Fruit fly (Drosophila melanogaster) whole organism, wandering third instar larva: Measurements from ENCODE around the gene CG9674.

Experiments used
- Abd-B ChIP-seq: fragments of >200 bp; optimal IDR thresholded peaks from 2 replicates; lab custom pipeline; 2017; ENCODE audit warnings: missing biosample characterization, missing genetic modification characterization
- CG32264 ChIP-seq: fragments of 200-800 bp; sonication (Bioruptor generic); optimal IDR thresholded peaks from 2 replicates; lab custom pipeline; 2016; ENCODE audit warnings: missing biosample characterization, missing genetic modification characterization
- CG9705 ChIP-seq: fragments of 200-800 bp; sonication (Bioruptor generic); optimal IDR thresholded peaks from 2 replicates; lab custom pipeline; 2018; ENCODE audit warnings: missing biosample characterization, mild to moderate bottlenecking, missing genetic modification characterization
- CrebA ChIP-seq: fragments of 200-800 bp; sonication (Bioruptor generic); optimal IDR thresholded peaks from 2 replicates; lab custom pipeline; 2016; ENCODE audit warnings: missing biosample characterization, mild to moderate bottlenecking, missing genetic modification characterization, borderline replicate concordance
- Dif ChIP-seq: fragments of 200-275, 200-300 bp; sonication (Bioruptor generic); optimal IDR thresholded peaks from 2 replicates; lab custom pipeline; 2018; ENCODE audit warnings: missing biosample characterization, missing genetic modification characterization; ENCODE audit not compliant: partially characterized antibody
- GATAd ChIP-seq: sonication (Bioruptor generic); optimal IDR thresholded peaks from 2 replicates; lab custom pipeline; 2016; ENCODE audit warnings: missing biosample characterization, missing genetic modification characterization
- HLH106 ChIP-seq: fragments of 200-800 bp; optimal IDR thresholded peaks from 3 replicates; lab custom pipeline; 2019; ENCODE audit warnings: missing biosample characterization, mild to moderate bottlenecking, missing genetic modification characterization, moderate library complexity
- Hnf4 ChIP-seq: fragments of 200-800 bp; sonication (Bioruptor generic); optimal IDR thresholded peaks from 2 replicates; lab custom pipeline; 2016; ENCODE audit warnings: missing biosample characterization, mild to moderate bottlenecking, missing genetic modification characterization
- Hr83 ChIP-seq: fragments of 200-300 bp; sonication (Bioruptor generic); optimal IDR thresholded peaks from 2 replicates; lab custom pipeline; 2016; ENCODE audit warnings: missing biosample characterization, mild to moderate bottlenecking, missing genetic modification characterization, moderate library complexity; ENCODE audit not compliant: poor library complexity, severe bottlenecking
- Jra ChIP-seq: sonication (Bioruptor generic); optimal IDR thresholded peaks from 2 replicates; lab custom pipeline; 2016; ENCODE audit warnings: missing biosample characterization, missing genetic modification characterization
- Mio ChIP-seq: sonication (Bioruptor generic); optimal IDR thresholded peaks from 2 replicates; lab custom pipeline; 2016; ENCODE audit warnings: missing biosample characterization, missing genetic modification characterization
- Myc ChIP-seq: fragments of >200 bp; optimal IDR thresholded peaks from 2 replicates; lab custom pipeline; 2017
- N ChIP-seq: fragments of >200 bp; optimal IDR thresholded peaks from 2 replicates; lab custom pipeline; 2018; ENCODE audit warnings: missing biosample characterization, missing external identifiers, missing genetic modification characterization
- OdsH ChIP-seq: fragments of 200-800 bp; sonication (Bioruptor generic); optimal IDR thresholded peaks from 2 replicates; lab custom pipeline; 2016; ENCODE audit warnings: missing biosample characterization, mild to moderate bottlenecking, missing genetic modification characterization
- Rel ChIP-seq, 2 experiments: fragments of 200-800 bp; sonication (Bioruptor generic) in 1 of 2; optimal IDR thresholded peaks; 2 replicates in 1 of 2; 3 replicates in 1 of 2; lab custom pipeline; 2016 to 2019; ENCODE audit warnings: mild to moderate bottlenecking in 2 of 2, missing biosample characterization in 2 of 2, missing genetic modification characterization in 2 of 2, moderate library complexity in 1 of 2
- Sp1 ChIP-seq: fragments of 200-800 bp; sonication (Bioruptor generic); optimal IDR thresholded peaks from 3 replicates; lab custom pipeline; 2019; ENCODE audit warnings: missing biosample characterization, mild to moderate bottlenecking, missing genetic modification characterization, moderate library complexity
- Vsx2 ChIP-seq: fragments of 200-300, 225-300 bp; sonication (Bioruptor generic); optimal IDR thresholded peaks from 2 replicates; lab custom pipeline; 2018; ENCODE audit warnings: missing biosample characterization, missing genetic modification characterization; ENCODE audit not compliant: partially characterized antibody
- br ChIP-seq: fragments of 200-800 bp; sonication (Bioruptor generic); optimal IDR thresholded peaks from 2 replicates; lab custom pipeline; 2016; ENCODE audit warnings: missing biosample characterization, missing genetic modification characterization
- brk ChIP-seq: fragments of 200-800 bp; sonication (Bioruptor generic); optimal IDR thresholded peaks from 2 replicates; lab custom pipeline; 2016; ENCODE audit warnings: missing biosample characterization, mild to moderate bottlenecking, missing genetic modification characterization
- dl ChIP-seq, 2 experiments: fragments of 175-275, 200-275 bp in 1 of 2; fragments of 200-275 bp in 1 of 2; sonication (Bioruptor generic); optimal IDR thresholded peaks; lab custom pipeline; 2018; ENCODE audit warnings: mild to moderate bottlenecking in 2 of 2, missing biosample characterization in 2 of 2, missing genetic modification characterization in 2 of 2, moderate library complexity in 2 of 2; ENCODE audit not compliant: partially characterized antibody in 2 of 2, insufficient read depth in 1 of 2
- dmrt93B ChIP-seq: fragments of 200-800 bp; sonication (Bioruptor generic); optimal IDR thresholded peaks from 2 replicates; lab custom pipeline; 2018; ENCODE audit warnings: missing biosample characterization, mild to moderate bottlenecking, missing genetic modification characterization
- dsf ChIP-seq: sonication (Bioruptor generic); optimal IDR thresholded peaks from 2 replicates; lab custom pipeline; 2016; ENCODE audit warnings: missing biosample characterization, missing genetic modification characterization, borderline replicate concordance
- ey ChIP-seq: fragments of 200-800 bp; sonication (Bioruptor generic); optimal IDR thresholded peaks from 2 replicates; lab custom pipeline; 2016; ENCODE audit warnings: missing biosample characterization, missing genetic modification characterization
- foxo ChIP-seq, 2 experiments: fragments of 200-800 bp; sonication (Bioruptor generic); optimal IDR thresholded peaks; 2 replicates in 1 of 2; 3 replicates in 1 of 2; lab custom pipeline; 2016 to 2017; ENCODE audit warnings: missing biosample characterization in 2 of 2, missing genetic modification characterization in 2 of 2
- fru ChIP-seq: fragments of 200-800 bp; sonication (Bioruptor generic); optimal IDR thresholded peaks from 3 replicates; lab custom pipeline; 2016; ENCODE audit warnings: missing biosample characterization, mild to moderate bottlenecking, missing genetic modification characterization
- h ChIP-seq: fragments of 200-800 bp; sonication (Bioruptor generic); optimal IDR thresholded peaks from 3 replicates; lab custom pipeline; 2016; ENCODE audit warnings: missing biosample characterization, mild to moderate bottlenecking, missing genetic modification characterization
- jim ChIP-seq: fragments of 175-275, 200-325 bp; sonication (Bioruptor generic); optimal IDR thresholded peaks from 2 replicates; lab custom pipeline; 2016; ENCODE audit warnings: missing biosample characterization, mild to moderate bottlenecking, missing genetic modification characterization
- lola ChIP-seq: fragments of >200 bp; optimal IDR thresholded peaks from 2 replicates; lab custom pipeline; 2017; ENCODE audit warnings: missing biosample characterization, missing genetic modification characterization
- pan ChIP-seq: fragments of >200 bp; optimal IDR thresholded peaks from 2 replicates; lab custom pipeline; 2017
- psq ChIP-seq: fragments of 200-800 bp; sonication (Bioruptor generic); optimal IDR thresholded peaks from 3 replicates; lab custom pipeline; 2017; ENCODE audit warnings: missing biosample characterization, mild to moderate bottlenecking, missing genetic modification characterization, moderate library complexity
- rgr ChIP-seq: fragments of 200-800 bp; sonication (Bioruptor generic); optimal IDR thresholded peaks from 3 replicates; lab custom pipeline; 2016; ENCODE audit warnings: missing biosample characterization, mild to moderate bottlenecking, missing genetic modification characterization
- sage ChIP-seq: fragments of 200-800 bp; sonication (Bioruptor generic); optimal IDR thresholded peaks from 2 replicates; lab custom pipeline; 2016; ENCODE audit warnings: missing biosample characterization, mild to moderate bottlenecking, missing genetic modification characterization
- sv ChIP-seq: fragments of 200-800 bp; sonication (Bioruptor generic); optimal IDR thresholded peaks from 3 replicates; lab custom pipeline; 2016; ENCODE audit warnings: missing biosample characterization, missing genetic modification characterization
- tai ChIP-seq: sonication (Bioruptor generic); optimal IDR thresholded peaks from 2 replicates; lab custom pipeline; 2016; ENCODE audit warnings: missing biosample characterization, missing genetic modification characterization
- usp ChIP-seq: fragments of >200 bp; optimal IDR thresholded peaks from 2 replicates; lab custom pipeline; 2017; ENCODE audit warnings: missing biosample characterization, missing genetic modification characterization
- woc ChIP-seq: sonication (Bioruptor generic); optimal IDR thresholded peaks from 2 replicates; lab custom pipeline; 2016; ENCODE audit warnings: missing biosample characterization, mild to moderate bottlenecking, missing genetic modification characterization

CG9674 gene

dm6 chr3L:16844920-16845573 is 37.5 kb upstream of the CG9674 start, which contains the start of the genes kud and Zcchc7:
Gene kud, minus strand, starts transcription at chr3L:16844991.
Gene Zcchc7, plus strand, starts transcription at chr3L:16845386.
- TF ChIP-seq lola (no peak), tai (GFP tag; lab: Kevin White, UChicago) (no peak), fru (peak; percentile 83), N (GFP tag; lab: Kevin White, UChicago) (no peak), CG32264 (no peak), CrebA (GFP tag; lab: Kevin White, UChicago) (no peak), h (GFP tag; lab: Kevin White, UChicago) (peak; percentile 79), Abd-B (GFP tag; lab: Kevin White, UChicago) (no peak), foxo (GFP tag; optimal IDR thresholded peaks at IDR 0.05; lab: Kevin White, UChicago) (peak in 1 of 2 experiments; percentile 81), Sp1 (peak; percentile 75), HLH106 (peak; percentile 80), rgr (peak; percentile 64), brk (GFP tag; lab: Kevin White, UChicago) (no peak), GATAd (GFP tag; lab: Kevin White, UChicago) (no peak), woc (peak; percentile 91), jim (no peak), dl (GFP tag; optimal IDR thresholded peaks at IDR 0.05; lab: Kevin White, UChicago; ENCODE audit: insufficient read depth in 1 of 2, partially characterized antibody in 2 of 2) (no peak), psq (GFP tag; lab: Kevin White, UChicago) (peak; percentile 61), sage (GFP tag; lab: Kevin White, UChicago) (no peak), Dif (GFP tag; lab: Kevin White, UChicago) (no peak), br (GFP tag; lab: Kevin White, UChicago) (no peak), ey (peak; percentile 74), sv (no peak), Vsx2 (GFP tag; lab: Kevin White, UChicago) (no peak), CG9705 (GFP tag; lab: Kevin White, UChicago) (peak; percentile 75), Myc (lab: Kevin White, UChicago) (peak; percentile 81), dsf (GFP tag; lab: Kevin White, UChicago) (peak; percentile 44), OdsH (GFP tag; lab: Kevin White, UChicago) (peak; percentile 73), dmrt93B (GFP tag; lab: Kevin White, UChicago) (no peak)
- TF ChIP-seq, all 38 proteins: peak for 13

DNA sequence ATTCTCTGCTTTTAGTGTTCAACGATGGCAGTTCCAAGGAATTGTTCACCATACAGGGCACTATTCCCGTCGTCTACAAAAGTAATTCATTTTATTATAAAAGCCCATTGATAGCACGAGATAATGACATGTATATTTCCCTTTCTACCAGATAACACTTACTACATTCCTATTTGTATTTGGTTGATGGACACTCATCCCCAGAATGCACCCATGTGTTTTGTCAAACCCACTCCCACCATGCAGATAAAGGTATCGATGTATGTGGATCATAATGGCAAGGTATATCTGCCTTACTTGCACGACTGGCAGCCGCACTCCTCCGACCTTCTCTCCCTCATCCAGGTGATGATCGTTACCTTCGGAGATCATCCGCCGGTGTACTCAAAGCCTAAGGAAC is 35.4 kb upstream of the CG9674 start:
- TF ChIP-seq lola = no peak
- no peak for TF ChIP-seq dl (GFP tag; optimal IDR thresholded peaks at IDR 0.05; lab: Kevin White, UChicago; ENCODE audit: insufficient read depth in 1 of 2, partially characterized antibody in 2 of 2)
- no peak for TF ChIP-seq Mio (GFP tag; lab: Kevin White, UChicago)
- TF ChIP-seq Dif (GFP tag; lab: Kevin White, UChicago) = no peak
- TF ChIP-seq Hr83 (GFP tag; lab: Kevin White, UChicago) = no peak
- TF ChIP-seq ey = no peak
- TF ChIP-seq tai (GFP tag; lab: Kevin White, UChicago) = no peak

DNA sequence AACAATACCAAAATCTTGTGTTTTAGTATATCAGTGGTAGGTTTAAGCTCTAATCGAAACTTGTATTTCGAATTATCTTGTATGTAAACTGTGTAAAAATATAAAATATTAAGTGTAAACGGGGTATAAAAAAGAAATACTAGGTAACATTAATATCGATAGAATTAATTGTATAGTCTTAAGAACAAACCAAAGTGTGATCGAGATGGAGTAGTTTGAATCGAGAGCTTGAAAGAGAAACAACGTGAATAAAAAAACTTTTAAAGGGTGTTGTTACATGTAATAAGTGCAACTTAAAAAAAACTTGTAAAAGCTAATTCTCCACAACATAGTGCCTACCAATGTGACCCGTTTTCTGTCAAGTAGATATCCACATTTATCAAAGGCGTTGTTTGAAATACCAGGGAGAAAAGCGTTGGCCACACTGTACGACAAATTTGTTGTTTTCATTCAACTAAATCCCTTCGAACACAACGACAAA is 34.6 kb upstream of the CG9674 start, which contains the start of gene TSG101:
TSS of gene TSG101 (plus strand) at position 208 of the 481 bp plus-strand sequence.
- TF ChIP-seq pan (lab: Kevin White, UChicago) (no peak), Jra (no peak), CG32264 (no peak), h (GFP tag; lab: Kevin White, UChicago) (no peak), rgr (peak; percentile 6), Hr83 (GFP tag; lab: Kevin White, UChicago) (no peak), N (GFP tag; lab: Kevin White, UChicago) (peak; percentile 78), usp (GFP tag; lab: Kevin White, UChicago) (no peak), jim (no peak), Rel (GFP tag; optimal IDR thresholded peaks at IDR 0.05; lab: Kevin White, UChicago) (no peak), Rel (tag; optimal IDR thresholded peaks at IDR 0.05; lab: Kevin White, UChicago) (peak; percentile 35), br (GFP tag; lab: Kevin White, UChicago) (no peak), brk (GFP tag; lab: Kevin White, UChicago) (no peak), Myc (lab: Kevin White, UChicago) (no peak), lola (no peak), Sp1 (no peak), psq (GFP tag; lab: Kevin White, UChicago) (no peak), dsf (GFP tag; lab: Kevin White, UChicago) (no peak), foxo (GFP tag; optimal IDR thresholded peaks at IDR 0.05; lab: Kevin White, UChicago) (no peak), GATAd (GFP tag; lab: Kevin White, UChicago) (no peak), HLH106 (no peak), Hnf4 (GFP tag; lab: Kevin White, UChicago) (no peak)
